Worm (Caenorhabditis elegans) whole organism, mixed stage, embryonic: ENCODE measurements around the gene ins-37.

Source experiments
- blmp-1 ChIP-seq: fragments of 150-350 bp; optimal IDR thresholded peaks from 2 replicates; lab custom pipeline; 2014; ENCODE audit warnings: missing biosample characterization, missing genetic modification characterization
- ceh-43 ChIP-seq: fragments of 200-800 bp; sonication (Bioruptor generic); optimal IDR thresholded peaks from 2 replicates; lab custom pipeline; 2018; ENCODE audit warnings: mild to moderate bottlenecking, missing genetic modification characterization, moderate library complexity, missing compliant biosample characterization
- cnd-1 ChIP-seq: fragments of 200-800 bp; sonication (Bioruptor generic); optimal IDR thresholded peaks from 2 replicates; lab custom pipeline; 2018; ENCODE audit warnings: mild to moderate bottlenecking, missing genetic modification characterization, missing compliant biosample characterization
- drap-1 ChIP-seq: fragments of 200-800 bp; sonication (Bioruptor generic); optimal IDR thresholded peaks from 3 replicates; lab custom pipeline; 2018; ENCODE audit warnings: mild to moderate bottlenecking, missing genetic modification characterization, missing compliant biosample characterization
- elt-3 ChIP-seq: fragments of 150-350 bp; optimal IDR thresholded peaks from 2 replicates; lab custom pipeline; 2014; ENCODE audit warnings: missing biosample characterization, missing genetic modification characterization
- flh-1 ChIP-seq: fragments of 200-800 bp; sonication (Bioruptor generic); optimal IDR thresholded peaks from 2 replicates; lab custom pipeline; 2018; ENCODE audit warnings: mild to moderate bottlenecking, missing genetic modification characterization, moderate library complexity, missing compliant biosample characterization
- ham-2 ChIP-seq: fragments of 200-800 bp; sonication (Bioruptor generic); optimal IDR thresholded peaks from 2 replicates; lab custom pipeline; 2018; ENCODE audit warnings: mild to moderate bottlenecking, missing genetic modification characterization, missing compliant biosample characterization
- hlh-1 ChIP-seq: fragments of 150-350 bp; optimal IDR thresholded peaks from 2 replicates; lab custom pipeline; 2014; ENCODE audit warnings: missing biosample characterization, missing genetic modification reagents, missing genetic modification characterization
- lin-13 ChIP-seq: fragments of 150-350 bp; optimal IDR thresholded peaks from 2 replicates; lab custom pipeline; 2014; ENCODE audit warnings: missing biosample characterization, missing genetic modification characterization
- lin-32 ChIP-seq: fragments of 200-800 bp; sonication (Bioruptor generic); optimal IDR thresholded peaks from 2 replicates; lab custom pipeline; 2018; ENCODE audit warnings: mild to moderate bottlenecking, missing genetic modification characterization, missing compliant biosample characterization
- lsy-2 ChIP-seq: fragments of 150-350 bp; optimal IDR thresholded peaks from 2 replicates; lab custom pipeline; 2014; ENCODE audit warnings: missing biosample characterization, missing genetic modification characterization
- mab-5 ChIP-seq: fragments of 150-350 bp; optimal IDR thresholded peaks from 2 replicates; lab custom pipeline; 2014; ENCODE audit warnings: missing biosample characterization, missing genetic modification characterization
- mep-1 ChIP-seq: fragments of 150-350 bp; optimal IDR thresholded peaks from 2 replicates; lab custom pipeline; 2017; ENCODE audit warnings: missing biosample characterization, missing genetic modification reagents, missing genetic modification characterization, inconsistent platforms
- mls-2 ChIP-seq: sonication (generic microtip); optimal IDR thresholded peaks from 2 replicates; lab custom pipeline; 2016; ENCODE audit warnings: mild to moderate bottlenecking, missing genetic modification characterization, moderate library complexity, missing compliant biosample characterization
- nhr-12 ChIP-seq: fragments of 150-350 bp; optimal IDR thresholded peaks from 2 replicates; lab custom pipeline; 2014; ENCODE audit warnings: missing biosample characterization, missing genetic modification characterization
- nhr-2 ChIP-seq: fragments of 150-350 bp; optimal IDR thresholded peaks from 2 replicates; lab custom pipeline; 2014; ENCODE audit warnings: missing biosample characterization, missing genetic modification characterization
- nhr-237 ChIP-seq: fragments of 150-350 bp; optimal IDR thresholded peaks from 2 replicates; lab custom pipeline; 2014; ENCODE audit warnings: missing biosample characterization, missing genetic modification characterization
- nhr-28 ChIP-seq: fragments of 150-350 bp; optimal IDR thresholded peaks from 2 replicates; lab custom pipeline; 2014; ENCODE audit warnings: missing biosample characterization, missing genetic modification characterization
- nhr-76 ChIP-seq: sonication (generic microtip); optimal IDR thresholded peaks from 2 replicates; lab custom pipeline; 2017; ENCODE audit warnings: missing biosample characterization, missing genetic modification characterization
- pha-4 ChIP-seq: fragments of 150-350 bp; optimal IDR thresholded peaks from 2 replicates; lab custom pipeline; 2018; ENCODE audit warnings: missing biosample characterization, missing genetic modification reagents, missing genetic modification characterization
- sem-2 ChIP-seq: fragments of 200-800 bp; sonication (Bioruptor generic); optimal IDR thresholded peaks from 2 replicates; lab custom pipeline; 2018; ENCODE audit warnings: mild to moderate bottlenecking, missing genetic modification characterization, missing compliant biosample characterization
- snpc-4 ChIP-seq: fragments of 150-350 bp; optimal IDR thresholded peaks from 2 replicates; lab custom pipeline; 2014; ENCODE audit warnings: missing biosample characterization, missing genetic modification characterization
- sptf-1 ChIP-seq: sonication (generic microtip); optimal IDR thresholded peaks from 2 replicates; lab custom pipeline; 2017; ENCODE audit warnings: mild to moderate bottlenecking, missing genetic modification characterization, moderate library complexity, missing compliant biosample characterization
- tbx-8 ChIP-seq: fragments of 200-800 bp; sonication (Bioruptor generic); optimal IDR thresholded peaks from 2 replicates; lab custom pipeline; 2018; ENCODE audit warnings: mild to moderate bottlenecking, missing genetic modification characterization, moderate library complexity, missing compliant biosample characterization
- unc-120 ChIP-seq: sonication (generic microtip); optimal IDR thresholded peaks from 2 replicates; lab custom pipeline; 2017; ENCODE audit warnings: missing genetic modification characterization, missing compliant biosample characterization; ENCODE audit not compliant: poor library complexity, severe bottlenecking
- unc-39 ChIP-seq: fragments of 150-350 bp; optimal IDR thresholded peaks from 2 replicates; lab custom pipeline; 2014; ENCODE audit warnings: missing biosample characterization, missing genetic modification characterization
- unc-62 ChIP-seq: fragments of 150-350 bp; optimal IDR thresholded peaks from 2 replicates; lab custom pipeline; 2014; ENCODE audit warnings: missing biosample characterization, missing genetic modification reagents, missing genetic modification characterization
- zip-8 ChIP-seq: fragments of 150-350 bp; optimal IDR thresholded peaks from 2 replicates; lab custom pipeline; 2014; ENCODE audit warnings: missing biosample characterization, missing genetic modification characterization
- ztf-11 ChIP-seq: fragments of 150-350 bp; optimal IDR thresholded peaks from 2 replicates; lab custom pipeline; 2014; ENCODE audit warnings: missing biosample characterization, missing genetic modification characterization

Gene ins-37

ce11 chrII:13858352-13858751 lies 22.4 kb upstream of the ins-37 start:
- TF ChIP-seq cnd-1 (tag; lab: Kevin White, UChicago) (no peak), nhr-12 (tag; lab: Kevin White, UChicago) (no peak), nhr-237 (tag; lab: Kevin White, UChicago) (no peak), ztf-11 (tag; lab: Kevin White, UChicago) (no peak), zip-8 (no peak), mls-2 (no peak), unc-120 (tag; lab: Kevin White, UChicago) (no peak)

DNA sequence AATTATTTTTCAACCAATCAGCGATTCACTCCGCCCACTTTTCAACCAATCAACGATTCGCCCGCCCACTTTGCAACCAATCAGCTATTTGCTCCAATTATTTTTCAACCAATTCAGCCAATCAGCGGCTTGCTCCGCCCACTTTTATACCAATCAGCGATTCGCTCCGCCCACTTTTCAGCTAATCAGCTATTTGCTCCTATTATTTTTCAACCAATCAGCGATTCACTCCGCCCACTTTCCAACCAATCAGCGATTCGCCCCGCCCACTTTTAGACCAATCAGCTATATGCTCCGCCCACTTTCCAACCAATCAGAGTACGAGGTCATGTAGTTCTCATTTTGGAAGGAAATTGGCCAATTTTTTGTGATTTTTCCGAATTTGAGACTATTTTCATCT lies 19.4 kb upstream of the ins-37 start:
- TF ChIP-seq ztf-11 (tag; lab: Kevin White, UChicago) = no peak
- no peak for TF ChIP-seq drap-1
- TF ChIP-seq unc-39 (tag; lab: Kevin White, UChicago) = no peak
- TF ChIP-seq nhr-28 (tag; lab: Kevin White, UChicago) = no peak
- no peak for TF ChIP-seq nhr-76 (tag; lab: Kevin White, UChicago)
- no peak for TF ChIP-seq flh-1 (GFP tag; lab: Kevin White, UChicago)
- no peak for TF ChIP-seq lin-32 (GFP tag; lab: Kevin White, UChicago)
- TF ChIP-seq lin-13 (tag; lab: Kevin White, UChicago) = no peak
- no peak for TF ChIP-seq unc-62 (GFP tag; lab: Kevin White, UChicago)
- TF ChIP-seq nhr-237 (tag; lab: Kevin White, UChicago) = no peak
- no peak for TF ChIP-seq mab-5 (tag; lab: Kevin White, UChicago)
- no peak for TF ChIP-seq zip-8
- TF ChIP-seq unc-120 (tag; lab: Kevin White, UChicago) = no peak
- TF ChIP-seq nhr-2 (tag; lab: Kevin White, UChicago) = no peak
- no peak for TF ChIP-seq blmp-1 (tag; lab: Kevin White, UChicago)
- TF ChIP-seq sem-2 (GFP tag; lab: Kevin White, UChicago) = no peak
- TF ChIP-seq lsy-2 (tag; lab: Kevin White, UChicago) = no peak
- TF ChIP-seq, all 35 proteins: peak for 0

- peak; percentile 23 for TF ChIP-seq cnd-1 (tag; lab: Kevin White, UChicago)
- TF ChIP-seq nhr-2 (tag; lab: Kevin White, UChicago) = peak; percentile 28
Measured at ce11 chrII:13852532-13853199, 16.8 kb upstream of the ins-37 start.

- TF ChIP-seq mep-1 (tag; lab: Kevin White, UChicago) = no peak
Measured at ce11 chrII:13852004-13852403, 16.1 kb upstream of the ins-37 start, which contains the start of gene F08G2.8. Gene F08G2.8, plus strand, starts transcription at chrII:13852304.

- peak; percentile 15 for TF ChIP-seq unc-120 (tag; lab: Kevin White, UChicago)
- peak; percentile 20 for TF ChIP-seq hlh-1 (tag; lab: Kevin White, UChicago)
- TF ChIP-seq nhr-2 (tag; lab: Kevin White, UChicago) = peak; percentile 7
- TF ChIP-seq mls-2 = no peak
- peak; percentile 37 for TF ChIP-seq cnd-1 (tag; lab: Kevin White, UChicago)
- TF ChIP-seq, all 35 proteins: peak for 4
Measured at ce11 chrII:13847366-13847765, 11.5 kb upstream of the ins-37 start.

DNA sequence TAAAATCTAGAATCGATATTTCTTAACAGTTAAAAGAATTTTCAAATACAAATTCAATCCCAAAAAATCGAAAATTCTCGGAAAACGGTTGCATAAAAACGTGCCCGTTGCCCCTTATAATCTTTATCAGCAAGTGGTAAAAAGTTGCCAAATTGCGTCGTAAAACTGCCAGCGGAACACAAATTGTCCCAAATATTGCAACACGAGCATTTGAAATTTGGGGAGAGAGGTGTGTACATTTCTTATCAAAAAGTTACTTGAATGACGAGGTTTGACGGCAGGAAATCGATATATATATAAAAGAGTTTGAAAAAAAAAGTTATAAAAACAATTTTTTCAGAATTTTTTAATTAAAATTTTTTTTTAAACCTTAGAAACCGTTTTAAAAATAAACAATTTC lies 10.1 kb upstream of the ins-37 start:
- no peak for TF ChIP-seq tbx-8 (GFP tag; lab: Kevin White, UChicago)

ce11 chrII:13842340-13842739 lies 6.4 kb upstream of the ins-37 start:
- TF ChIP-seq ceh-43 (no peak), ham-2 (GFP tag; lab: Kevin White, UChicago) (no peak), sem-2 (GFP tag; lab: Kevin White, UChicago) (no peak), sptf-1 (tag; lab: Kevin White, UChicago) (no peak), lin-13 (tag; lab: Kevin White, UChicago) (no peak), pha-4 (tag; lab: Kevin White, UChicago) (no peak), mls-2 (no peak), nhr-28 (tag; lab: Kevin White, UChicago) (no peak), snpc-4 (tag; lab: Kevin White, UChicago) (no peak), flh-1 (GFP tag; lab: Kevin White, UChicago) (no peak), mab-5 (tag; lab: Kevin White, UChicago) (no peak), hlh-1 (tag; lab: Kevin White, UChicago) (no peak), unc-62 (GFP tag; lab: Kevin White, UChicago) (no peak), lin-32 (GFP tag; lab: Kevin White, UChicago) (no peak), tbx-8 (GFP tag; lab: Kevin White, UChicago) (no peak), blmp-1 (tag; lab: Kevin White, UChicago) (no peak), elt-3 (tag; lab: Kevin White, UChicago) (no peak), lsy-2 (tag; lab: Kevin White, UChicago) (no peak)
